Fruit fly (Drosophila melanogaster): Measurements from ENCODE around the gene Vha100-1.
A peak's percentile ranks its signal among the peaks of the same experiment; 100 is the strongest.

Gene Vha100-1

DNA sequence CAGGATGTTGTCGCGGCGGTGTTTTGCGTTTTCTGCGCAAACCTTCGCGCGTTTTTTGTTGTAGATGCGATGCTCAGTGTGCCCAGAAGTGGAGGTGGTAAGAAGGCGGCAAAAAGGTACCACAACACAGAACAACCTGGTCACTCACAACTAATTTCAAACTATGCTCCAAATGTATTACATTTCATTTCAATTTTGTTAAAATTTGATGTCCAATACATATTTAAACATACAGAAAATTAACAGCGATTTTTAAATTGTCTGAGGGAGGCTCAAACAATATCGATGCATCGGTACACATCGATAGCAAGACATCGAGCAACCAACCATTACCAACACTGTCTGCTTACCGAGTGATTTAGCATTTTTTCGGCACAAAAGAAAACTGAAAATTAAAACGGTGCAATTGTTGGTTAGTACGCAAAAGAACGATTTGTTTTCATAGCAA, 22.2 kb downstream of the Vha100-1 start, which contains the start of the genes Slbp and Rpn2 (continued):
- TF ChIP-seq Sry-δ (GFP tag; optimal IDR thresholded peaks at IDR 0.05) (peak; percentile 87), CG10147 (GFP tag; optimal IDR thresholded peaks at IDR 0.05) (peak; percentile 48), CG17802 (tag; optimal IDR thresholded peaks at IDR 0.05) (no peak), NFAT (GFP tag; IDR thresholded peaks at IDR 0.05) (0 out of 2 replicates have a peak, but pooled peaks have one; percentile 4), CG12659 (GFP tag; optimal IDR thresholded peaks at IDR 0.05) (peak; percentile 82), al (GFP tag; IDR thresholded peaks at IDR 0.05) (no peak), CG4854 (GFP tag; optimal IDR thresholded peaks at IDR 0.05) (peak; percentile 37), Hmx (GFP tag; optimal IDR thresholded peaks at IDR 0.05) (no peak), HLHmδ (GFP tag; optimal IDR thresholded peaks at IDR 0.05) (no peak), CG11695 (GFP tag; IDR thresholded peaks at IDR 0.05) (no peak), CG6854 (GFP tag; optimal IDR thresholded peaks at IDR 0.05) (no peak), CG2199 (GFP tag; IDR thresholded peaks at IDR 0.05) (no peak), amos (GFP tag; IDR thresholded peaks at IDR 0.05; ENCODE audit: partially characterized antibody) (peak; percentile 94), tna (GFP tag; IDR thresholded peaks at IDR 0.05; ENCODE audit: partially characterized antibody) (peak; percentile 74), Dek (tag; optimal IDR thresholded peaks at IDR 0.05) (no peak), Stat92E (GFP tag; optimal IDR thresholded peaks at IDR 0.05) (peak in 1 of 3 experiments; percentile 21), CG1602 (GFP tag; optimal IDR thresholded peaks at IDR 0.05) (no peak), Sox100B (GFP tag; optimal IDR thresholded peaks at IDR 0.05) (no peak), nom (GFP tag; optimal IDR thresholded peaks at IDR 0.05) (peak; percentile 11), HmgZ (tag; optimal IDR thresholded peaks at IDR 0.05) (peak; percentile 88), yki (optimal IDR thresholded peaks at IDR 0.05) (no peak), Oli (tag; optimal IDR thresholded peaks at IDR 0.05) (no peak), crp (GFP tag; optimal IDR thresholded peaks at IDR 0.05) (peak in 1 of 2 experiments; percentile 35), lola (GFP tag; optimal IDR thresholded peaks at IDR 0.05) (peak in 1 of 3 experiments; percentile 25), sd (tag; optimal IDR thresholded peaks at IDR 0.05) (no peak), CG11398 (GFP tag; optimal IDR thresholded peaks at IDR 0.05) (no peak), CG33557 (GFP tag; optimal IDR thresholded peaks at IDR 0.05) (no peak), Asciz (GFP tag; optimal IDR thresholded peaks at IDR 0.05) (no peak), CG12155 (GFP tag; optimal IDR thresholded peaks at IDR 0.05) (peak; percentile 37), Deaf1 (tag; optimal IDR thresholded peaks at IDR 0.05) (peak; percentile 36), CG6254 (GFP tag; optimal IDR thresholded peaks at IDR 0.05) (no peak), rib (GFP tag; IDR thresholded peaks at IDR 0.05) (no peak), CG11456 (GFP tag; IDR thresholded peaks at IDR 0.05) (no peak), CG30403 (GFP tag; optimal IDR thresholded peaks at IDR 0.05) (peak; percentile 21), CG10366 (GFP tag; IDR thresholded peaks at IDR 0.05) (no peak), CG12104 (GFP tag; optimal IDR thresholded peaks at IDR 0.05) (peak; percentile 29), CG12219 (GFP tag; optimal IDR thresholded peaks at IDR 0.05) (no peak), z (GFP tag; IDR thresholded peaks at IDR 0.05) (no peak), Ets65A (GFP tag) (peak; percentile 89), CG9609 (GFP tag; optimal IDR thresholded peaks at IDR 0.05) (peak; percentile 65), CG17568 (GFP tag; optimal IDR thresholded peaks at IDR 0.05) (no peak), CG2129 (GFP tag; IDR thresholded peaks at IDR 0.05; ENCODE audit: partially characterized antibody) (peak; percentile 93), Scr (GFP tag; IDR thresholded peaks at IDR 0.05; ENCODE audit: partially characterized antibody) (peak; percentile 94), CG7271 (tag; optimal IDR thresholded peaks at IDR 0.05) (peak; percentile 20), pfk (GFP tag; optimal IDR thresholded peaks at IDR 0.05) (no peak), ewg (GFP tag; optimal IDR thresholded peaks at IDR 0.05) (peak; percentile 74), slp2 (GFP tag; optimal IDR thresholded peaks at IDR 0.05) (peak; percentile 16), CG13894 (tag; optimal IDR thresholded peaks at IDR 0.05) (no peak), hbn (GFP tag; IDR thresholded peaks at IDR 0.05; ENCODE audit: partially characterized antibody) (peak; percentile 95), Ptx1 (GFP tag; IDR thresholded peaks at IDR 0.05) (no peak)
